Fruit fly (Drosophila melanogaster) whole organism, embryonic: ENCODE results near the gene RluA-1.

Experiments
- Awh ChIP-seq: fragments of 200-800 bp; sonication (Bioruptor generic); IDR thresholded peaks from 2 replicates; pipeline ENCODE4, ENCODE4 v1.3.6; 2022; ENCODE audit warnings: missing biosample characterization, missing genetic modification characterization
- BEAF-32 ChIP-seq: fragments of 200-800 bp; sonication (Bioruptor generic); optimal IDR thresholded peaks from 3 replicates; lab custom pipeline; 2017; ENCODE audit warnings: missing biosample characterization, missing genetic modification characterization, mild to moderate bottlenecking, moderate library complexity, missing genetic modification reagents
- Blimp-1 ChIP-seq: fragments of 200-800 bp; sonication (Bioruptor generic); optimal IDR thresholded peaks from 3 replicates; lab custom pipeline; 2018; ENCODE audit warnings: missing biosample characterization, missing genetic modification characterization, mild to moderate bottlenecking, moderate library complexity, missing genetic modification reagents
- CG10267 ChIP-seq: fragments of 200-800 bp; sonication (Bioruptor generic); optimal IDR thresholded peaks from 2 replicates; lab custom pipeline; 2018; ENCODE audit warnings: missing biosample characterization, mild to moderate bottlenecking, missing genetic modification characterization, moderate library complexity
- CG10274 ChIP-seq: fragments of 200-800 bp; sonication (Bioruptor generic); optimal IDR thresholded peaks from 3 replicates; lab custom pipeline; 2017; ENCODE audit warnings: missing biosample characterization, mild to moderate bottlenecking, missing genetic modification characterization
- CG10462 ChIP-seq: fragments of 200-800 bp; sonication (Bioruptor generic); optimal IDR thresholded peaks from 2 replicates; lab custom pipeline; 2016; ENCODE audit warnings: missing biosample characterization, missing genetic modification characterization
- CG10959 ChIP-seq: fragments of 200-800 bp; sonication (Bioruptor generic); IDR thresholded peaks from 2 replicates; pipeline ENCODE4 v1.3.6; 2022; ENCODE audit warnings: missing biosample characterization, missing genetic modification characterization
- CG11093 ChIP-seq: fragments of 200-800 bp; sonication (Bioruptor generic); IDR thresholded peaks from 3 replicates; pipeline ENCODE4 v1.3.6; 2022; ENCODE audit warnings: missing biosample characterization, missing genetic modification characterization
- CG11456 ChIP-seq: fragments of 200-800 bp; sonication (Bioruptor generic); IDR thresholded peaks from 3 replicates; pipeline ENCODE4 v1.3.6; 2022; ENCODE audit warnings: missing biosample characterization, missing genetic modification characterization
- CG12104 ChIP-seq: fragments of 200-800 bp; sonication (Bioruptor generic); optimal IDR thresholded peaks from 3 replicates; lab custom pipeline; 2016; ENCODE audit warnings: missing biosample characterization, missing genetic modification characterization
- CG14667 ChIP-seq: fragments of 200-800 bp; sonication (Bioruptor generic); IDR thresholded peaks from 2 replicates; pipeline ENCODE4 v1.3.6; 2022; ENCODE audit warnings: missing biosample characterization, missing genetic modification characterization
- CG14710 ChIP-seq: fragments of 200-800 bp; sonication (Bioruptor generic); optimal IDR thresholded peaks from 3 replicates; lab custom pipeline; 2019; ENCODE audit warnings: missing biosample characterization, mild to moderate bottlenecking, missing genetic modification characterization, moderate library complexity
- CG15073 ChIP-seq: fragments of 200-800 bp; sonication (Bioruptor generic); optimal IDR thresholded peaks from 2 replicates; lab custom pipeline; 2016; ENCODE audit warnings: missing biosample characterization, missing genetic modification characterization
- CG15269 ChIP-seq: fragments of 200-800 bp; sonication (Bioruptor generic); optimal IDR thresholded peaks from 2 replicates; lab custom pipeline; 2018; ENCODE audit warnings: missing biosample characterization, mild to moderate bottlenecking, missing genetic modification characterization, moderate library complexity
- CG15514 ChIP-seq: fragments of 200-800 bp; sonication (Bioruptor generic); optimal IDR thresholded peaks from 3 replicates; lab custom pipeline; 2017; ENCODE audit warnings: missing biosample characterization, missing genetic modification characterization, mild to moderate bottlenecking, moderate library complexity, missing genetic modification reagents
- CG1792 ChIP-seq: fragments of 200-800 bp; sonication (Bioruptor generic); optimal IDR thresholded peaks from 2 replicates; lab custom pipeline; 2016; ENCODE audit warnings: missing biosample characterization, missing genetic modification characterization
- CG2129 ChIP-seq: fragments of 200-800 bp; sonication (Bioruptor generic); IDR thresholded peaks from 2 replicates; pipeline ENCODE4 v1.3.6; 2022; ENCODE audit warnings: missing biosample characterization, missing genetic modification characterization; ENCODE audit not compliant: partially characterized antibody
- CG3163 ChIP-seq: fragments of 200-800 bp; sonication (Bioruptor generic); optimal IDR thresholded peaks from 3 replicates; lab custom pipeline; 2016; ENCODE audit warnings: missing biosample characterization, missing genetic modification characterization
- CG4282 ChIP-seq: fragments of 200-800 bp; sonication (Bioruptor generic); optimal IDR thresholded peaks from 2 replicates; lab custom pipeline; 2016; ENCODE audit warnings: missing biosample characterization, missing genetic modification characterization
- CG4820 ChIP-seq: fragments of 200-800 bp; sonication (Bioruptor generic); optimal IDR thresholded peaks from 3 replicates; lab custom pipeline; 2016; ENCODE audit warnings: missing biosample characterization, missing genetic modification characterization
- CG6689 ChIP-seq: fragments of 200-800 bp; sonication (Bioruptor generic); IDR thresholded peaks from 2 replicates; pipeline ENCODE4 v1.3.6; 2022; ENCODE audit warnings: missing biosample characterization, missing genetic modification characterization
- CG7357 ChIP-seq: fragments of 200-800 bp; sonication (Bioruptor generic); IDR thresholded peaks from 3 replicates; pipeline ENCODE4 v1.3.6; 2022; ENCODE audit warnings: missing biosample characterization, missing genetic modification characterization
- CG9215 ChIP-seq: fragments of 200-800 bp; sonication (Bioruptor generic); IDR thresholded peaks from 2 replicates; pipeline ENCODE4 v1.3.6; 2022; ENCODE audit warnings: missing biosample characterization, missing genetic modification characterization
- CG9727 ChIP-seq: fragments of 200-800 bp; sonication (Bioruptor generic); optimal IDR thresholded peaks from 3 replicates; lab custom pipeline; 2017; ENCODE audit warnings: missing biosample characterization, mild to moderate bottlenecking, missing genetic modification characterization
- Dip2 ChIP-seq: fragments of 200-800 bp; sonication (Bioruptor generic); IDR thresholded peaks from 2 replicates; pipeline ENCODE4 v1.3.6; 2022; ENCODE audit warnings: missing biosample characterization, missing genetic modification characterization
- Doc2 ChIP-seq: fragments of 200-800 bp; sonication (Bioruptor generic); IDR thresholded peaks from 2 replicates; pipeline ENCODE4 v1.3.6; 2022; ENCODE audit warnings: missing biosample characterization, missing genetic modification characterization
- Eip74EF ChIP-seq, 2 experiments: fragments of 200-800 bp in 1 of 2; fragments of >200 bp in 1 of 2; sonication (Bioruptor generic) in 1 of 2; optimal IDR thresholded peaks; 2 replicates each; lab custom pipeline; 2017 to 2019; ENCODE audit warnings: missing biosample characterization in 2 of 2, missing genetic modification characterization in 2 of 2, mild to moderate bottlenecking in 1 of 2, moderate library complexity in 1 of 2
- Fer2 ChIP-seq: fragments of 200-800 bp; sonication (Bioruptor generic); optimal IDR thresholded peaks from 2 replicates; lab custom pipeline; 2018; ENCODE audit warnings: missing biosample characterization, mild to moderate bottlenecking, missing genetic modification characterization, moderate library complexity
- GATAe ChIP-seq: fragments of 200-800 bp; sonication (Bioruptor generic); conservative IDR thresholded peaks from 2 replicates; pipeline ENCODE4 v1.3.6; 2022; ENCODE audit warnings: missing biosample characterization, missing genetic modification characterization
- Lhr ChIP-seq: fragments of 200-800 bp; sonication (Bioruptor generic); optimal IDR thresholded peaks from 3 replicates; lab custom pipeline; 2017; ENCODE audit warnings: mild to moderate bottlenecking, missing biosample characterization, missing genetic modification reagents, missing genetic modification characterization
- Mad ChIP-seq: fragments of 200-800 bp; sonication (Bioruptor generic); optimal IDR thresholded peaks from 2 replicates; lab custom pipeline; 2016; ENCODE audit warnings: missing biosample characterization, missing genetic modification characterization
- Opbp ChIP-seq: fragments of 200-800 bp; sonication (Bioruptor generic); IDR thresholded peaks from 3 replicates; pipeline ENCODE4 v1.3.6; 2022; ENCODE audit warnings: missing biosample characterization, missing genetic modification characterization; ENCODE audit not compliant: partially characterized antibody
- Pdp1 ChIP-seq, 2 experiments: fragments of 200-800 bp; sonication (Bioruptor generic); optimal IDR thresholded peaks; 3 replicates each; lab custom pipeline; 2016; ENCODE audit warnings: missing biosample characterization in 2 of 2, missing genetic modification characterization in 2 of 2, mild to moderate bottlenecking in 1 of 2, moderate library complexity in 1 of 2
- Sry-β ChIP-seq: fragments of 200-800 bp; sonication (Bioruptor generic); optimal IDR thresholded peaks from 2 replicates; lab custom pipeline; 2018; ENCODE audit warnings: missing biosample characterization, mild to moderate bottlenecking, missing genetic modification characterization, moderate library complexity
- ato ChIP-seq: fragments of 200-800 bp; sonication (Bioruptor generic); IDR thresholded peaks from 2 replicates; pipeline ENCODE4 v1.3.6; 2022; ENCODE audit warnings: missing biosample characterization, missing genetic modification characterization; ENCODE audit not compliant: partially characterized antibody
- dimm ChIP-seq: fragments of 200-800 bp; sonication (Bioruptor generic); IDR thresholded peaks from 2 replicates; pipeline ENCODE4 v1.3.6; 2022; ENCODE audit warnings: missing biosample characterization, missing genetic modification characterization
- ewg ChIP-seq: fragments of 200-800 bp; sonication (Bioruptor generic); optimal IDR thresholded peaks from 3 replicates; lab custom pipeline; 2017; ENCODE audit warnings: mild to moderate bottlenecking, missing biosample characterization, missing genetic modification reagents, missing genetic modification characterization
- gce ChIP-seq: fragments of 200-800 bp; sonication (Bioruptor generic); IDR thresholded peaks from 3 replicates; pipeline ENCODE4 v1.3.6; 2022; ENCODE audit warnings: missing biosample characterization, missing genetic modification characterization
- kay ChIP-seq: fragments of 200-800 bp; sonication (Bioruptor generic); optimal IDR thresholded peaks from 2 replicates; lab custom pipeline; 2016; ENCODE audit warnings: missing biosample characterization, missing genetic modification characterization
- ken ChIP-seq: fragments of 200-800 bp; sonication (Bioruptor generic); IDR thresholded peaks from 3 replicates; pipeline ENCODE4 v1.3.6; 2022; ENCODE audit warnings: missing biosample characterization, missing genetic modification characterization
- knrl ChIP-seq: fragments of 200-800 bp; sonication (Bioruptor generic); IDR thresholded peaks from 3 replicates; pipeline ENCODE4 v1.3.6; 2022; ENCODE audit warnings: missing biosample characterization, missing genetic modification characterization; ENCODE audit not compliant: partially characterized antibody
- otp ChIP-seq: fragments of 200-800 bp; sonication (Bioruptor generic); IDR thresholded peaks from 3 replicates; pipeline ENCODE4, ENCODE4 v1.3.6; 2022; ENCODE audit warnings: missing biosample characterization, missing genetic modification characterization
- pho ChIP-seq: fragments of 200-800 bp; sonication (Bioruptor generic); optimal IDR thresholded peaks from 2 replicates; lab custom pipeline; 2016; ENCODE audit warnings: missing biosample characterization, missing genetic modification characterization
- pita ChIP-seq: fragments of 200-800 bp; sonication (Bioruptor generic); optimal IDR thresholded peaks from 2 replicates; lab custom pipeline; 2017; ENCODE audit warnings: missing biosample characterization, mild to moderate bottlenecking, missing genetic modification characterization
- slbo ChIP-seq: fragments of 200-800 bp; sonication (Bioruptor generic); IDR thresholded peaks from 2 replicates; pipeline ENCODE4 v1.3.6; 2022; ENCODE audit warnings: missing biosample characterization, missing genetic modification characterization
- sqz ChIP-seq: fragments of 200-800 bp; sonication (Bioruptor generic); optimal IDR thresholded peaks from 3 replicates; lab custom pipeline; 2018; ENCODE audit warnings: missing biosample characterization, mild to moderate bottlenecking, missing genetic modification characterization
- stc ChIP-seq: fragments of 200-800 bp; sonication (Bioruptor generic); IDR thresholded peaks from 2 replicates; pipeline ENCODE4 v1.3.6; 2022; ENCODE audit warnings: missing biosample characterization, missing genetic modification characterization
- tgo ChIP-seq: fragments of 200-800 bp; sonication (Bioruptor generic); IDR thresholded peaks from 3 replicates; pipeline ENCODE4 v1.3.6; 2022; ENCODE audit warnings: missing biosample characterization, missing genetic modification characterization
- tin ChIP-seq: fragments of 200-800 bp; sonication (Bioruptor generic); optimal IDR thresholded peaks from 3 replicates; lab custom pipeline; 2016; ENCODE audit warnings: missing biosample characterization, missing genetic modification characterization
- zen2 ChIP-seq: fragments of 200-800 bp; sonication (Bioruptor generic); IDR thresholded peaks from 3 replicates; pipeline ENCODE4 v1.3.6; 2022; ENCODE audit warnings: missing biosample characterization, missing genetic modification characterization; ENCODE audit not compliant: partially characterized antibody
- zf30C ChIP-seq: fragments of 200-800 bp; sonication (Bioruptor generic); optimal IDR thresholded peaks from 3 replicates; lab custom pipeline; 2018; ENCODE audit warnings: missing biosample characterization, mild to moderate bottlenecking, missing genetic modification characterization

RluA-1 gene

dm6 chr2L:10517085-10517484 lies 42.9 kb upstream of the RluA-1 start, which contains the start of the genes Fatp1 and Lrr47 (continued):
- no peak for TF ChIP-seq CG11093 (GFP tag; lab: Robert Waterston, UW)
- TF ChIP-seq CG6689 (GFP tag; lab: Robert Waterston, UW), result no peak
- TF ChIP-seq CG9215 (GFP tag; lab: Robert Waterston, UW), result no peak
- TF ChIP-seq Pdp1 (GFP tag; optimal IDR thresholded peaks at IDR 0.05; lab: Kevin White, UChicago), result peak in 1 of 2 experiments; percentile 54
- no peak for TF ChIP-seq CG15269
- no peak for TF ChIP-seq CG10274 (GFP tag; lab: Kevin White, UChicago)
- no peak for TF ChIP-seq Blimp-1 (GFP tag; lab: Kevin White, UChicago)
- TF ChIP-seq knrl, result peak; percentile 88
- TF ChIP-seq CG9727 (GFP tag; lab: Kevin White, UChicago), result no peak
- no peak for TF ChIP-seq CG3163 (GFP tag; lab: Kevin White, UChicago)
- TF ChIP-seq Dip2 (GFP tag; lab: Robert Waterston, UW), result no peak
- peak; percentile 25 for TF ChIP-seq CG14710
- no peak for TF ChIP-seq dimm (GFP tag; lab: Robert Waterston, UW)
- no peak for TF ChIP-seq zf30C
- no peak for TF ChIP-seq CG10267 (tag; lab: Kevin White, UChicago)
- TF ChIP-seq pita (GFP tag; lab: Kevin White, UChicago), result no peak
- peak; percentile 76 for TF ChIP-seq sqz (GFP tag; lab: Kevin White, UChicago)
- no peak for TF ChIP-seq Eip74EF (GFP tag; optimal IDR thresholded peaks at IDR 0.05; lab: Kevin White, UChicago)
- peak; percentile 68; the same call in 2 of the 3 replicates for TF ChIP-seq zen2 (GFP tag; lab: Robert Waterston, UW)
- TF ChIP-seq CG4282, result no peak
- no peak for TF ChIP-seq Fer2 (tag; lab: Kevin White, UChicago)
- no peak for TF ChIP-seq CG10462 (GFP tag; lab: Kevin White, UChicago)
- no peak; the same call in 1 of the 2 replicates for TF ChIP-seq slbo (GFP tag; lab: Robert Waterston, UW)
- TF ChIP-seq CG10959, result no peak
- no peak for TF ChIP-seq otp
- TF ChIP-seq ewg (GFP tag; lab: Kevin White, UChicago), result peak; percentile 54
- TF ChIP-seq GATAe (GFP tag; lab: Robert Waterston, UW), result no peak
- TF ChIP-seq CG14667 (GFP tag; lab: Robert Waterston, UW), result no peak
- TF ChIP-seq ato (GFP tag; lab: Robert Waterston, UW), result peak; percentile 80
- no peak for TF ChIP-seq tgo (GFP tag; lab: Robert Waterston, UW)
- TF ChIP-seq pho (GFP tag; lab: Kevin White, UChicago), result no peak
- TF ChIP-seq CG11456, result no peak
- TF ChIP-seq Opbp (GFP tag; lab: Robert Waterston, UW), result peak; percentile 90
- no peak for TF ChIP-seq Doc2 (GFP tag; lab: Robert Waterston, UW)
- TF ChIP-seq kay (GFP tag; lab: Kevin White, UChicago), result no peak
- TF ChIP-seq CG1792 (GFP tag; lab: Kevin White, UChicago), result no peak
- peak; percentile 91 for TF ChIP-seq BEAF-32 (GFP tag; lab: Kevin White, UChicago)
- TF ChIP-seq stc (GFP tag; lab: Robert Waterston, UW), result no peak
- TF ChIP-seq CG4820 (GFP tag; lab: Kevin White, UChicago), result no peak
- TF ChIP-seq Mad (GFP tag; lab: Kevin White, UChicago), result no peak
- TF ChIP-seq CG15073 (GFP tag; lab: Kevin White, UChicago), result no peak
- peak; percentile 52 for TF ChIP-seq Lhr (GFP tag; lab: Kevin White, UChicago)
- no peak for TF ChIP-seq Awh
- peak; percentile 71; the same call in 1 of the 2 replicates for TF ChIP-seq CG2129 (GFP tag; lab: Robert Waterston, UW)
- TF ChIP-seq gce (GFP tag; lab: Robert Waterston, UW), result no peak
- TF ChIP-seq CG7357 (GFP tag; lab: Robert Waterston, UW), result no peak
- TF ChIP-seq ken, result no peak; the same call in 2 of the 3 replicates
- TF ChIP-seq Sry-β (GFP tag; lab: Kevin White, UChicago), result peak; percentile 14
- TF ChIP-seq CG12104 (GFP tag; lab: Kevin White, UChicago), result no peak
- TF ChIP-seq tin (GFP tag; lab: Kevin White, UChicago), result no peak
- TF ChIP-seq CG15514 (GFP tag; lab: Kevin White, UChicago), result peak; percentile 99
